Fruit fly (Drosophila melanogaster): ENCODE measurements around the gene kraken.

The kraken gene

dm6 chr2L:841708-842107 is 10.9 kb upstream of the kraken start:
- TF ChIP-seq Hr96 (GFP tag; optimal IDR thresholded peaks at IDR 0.05), result peak; percentile 66
- peak; percentile 13 for TF ChIP-seq Clk (GFP tag; optimal IDR thresholded peaks at IDR 0.05)
- TF ChIP-seq CG12768 (GFP tag; optimal IDR thresholded peaks at IDR 0.05), result peak; percentile 81
- peak; percentile 49 for TF ChIP-seq CG11617 (GFP tag; optimal IDR thresholded peaks at IDR 0.05)
- peak; percentile 82 for TF ChIP-seq CG7045 (GFP tag; optimal IDR thresholded peaks at IDR 0.05)
- peak; percentile 54 for TF ChIP-seq CG33017 (tag; optimal IDR thresholded peaks at IDR 0.05)
- no peak for TF ChIP-seq cic (GFP tag; optimal IDR thresholded peaks at IDR 0.05)
- no peak for TF ChIP-seq CG5204 (GFP tag; optimal IDR thresholded peaks at IDR 0.05)
- no peak for TF ChIP-seq ovo (GFP tag; optimal IDR thresholded peaks at IDR 0.05)
- no peak for TF ChIP-seq cnc (optimal IDR thresholded peaks at IDR 0.05)
- TF ChIP-seq bab1 (GFP tag; optimal IDR thresholded peaks at IDR 0.05), result peak; percentile 93
- TF ChIP-seq Crg-1 (GFP tag; optimal IDR thresholded peaks at IDR 0.05), result no peak
- TF ChIP-seq toe (GFP tag; optimal IDR thresholded peaks at IDR 0.05), result peak; percentile 18
- peak; percentile 98 for TF ChIP-seq tj (GFP tag; optimal IDR thresholded peaks at IDR 0.05)
- TF ChIP-seq Mnt (GFP tag; optimal IDR thresholded peaks at IDR 0.05), result no peak
- no peak for TF ChIP-seq kay (GFP tag; ENCODE audit: borderline replicate concordance)
- peak; percentile 50 for TF ChIP-seq CG1620 (GFP tag; optimal IDR thresholded peaks at IDR 0.05)
- peak; percentile 72 for TF ChIP-seq CG7101 (tag; optimal IDR thresholded peaks at IDR 0.05)
- TF ChIP-seq CG14711 (tag; optimal IDR thresholded peaks at IDR 0.05), result peak; percentile 78
- peak; percentile 64 for TF ChIP-seq pad (GFP tag; optimal IDR thresholded peaks at IDR 0.05)

dm6 chr2L:842873-843272 is 9.7 kb upstream of the kraken start:
- TF ChIP-seq CG5204 (GFP tag; optimal IDR thresholded peaks at IDR 0.05), result no peak
- peak; percentile 57 for TF ChIP-seq tj (GFP tag; optimal IDR thresholded peaks at IDR 0.05)
- no peak for TF ChIP-seq pad (GFP tag; optimal IDR thresholded peaks at IDR 0.05)
- no peak for TF ChIP-seq cnc (optimal IDR thresholded peaks at IDR 0.05)

- no peak for TF ChIP-seq Mnt (GFP tag; optimal IDR thresholded peaks at IDR 0.05)
- no peak for TF ChIP-seq CG7045 (GFP tag; optimal IDR thresholded peaks at IDR 0.05)
- peak; percentile 15 for TF ChIP-seq Crg-1 (GFP tag; optimal IDR thresholded peaks at IDR 0.05)
- peak; percentile 39 for TF ChIP-seq CG11617 (GFP tag; optimal IDR thresholded peaks at IDR 0.05)
These were observed 9.3 kb upstream of the kraken start for dm6 chr2L:843301-843700.

- TF ChIP-seq CG33017 (tag; optimal IDR thresholded peaks at IDR 0.05) (peak; percentile 60), CG7045 (GFP tag; optimal IDR thresholded peaks at IDR 0.05) (peak; percentile 35), CG11617 (GFP tag; optimal IDR thresholded peaks at IDR 0.05) (peak; percentile 13), tj (GFP tag; optimal IDR thresholded peaks at IDR 0.05) (peak; percentile 100), kay (GFP tag; ENCODE audit: borderline replicate concordance) (no peak), bab1 (GFP tag; optimal IDR thresholded peaks at IDR 0.05) (peak; percentile 65), CG7101 (tag; optimal IDR thresholded peaks at IDR 0.05) (peak; percentile 68), CG12768 (GFP tag; optimal IDR thresholded peaks at IDR 0.05) (peak; percentile 71), Clk (GFP tag; optimal IDR thresholded peaks at IDR 0.05) (no peak), CG1620 (GFP tag; optimal IDR thresholded peaks at IDR 0.05) (no peak), CG14711 (tag; optimal IDR thresholded peaks at IDR 0.05) (peak; percentile 43)
These were observed 8.4 kb upstream of the kraken start for dm6 chr2L:843850-844791.

dm6 chr2L:845341-846004 is 7.1 kb upstream of the kraken start:
- TF ChIP-seq CG12768 (GFP tag; optimal IDR thresholded peaks at IDR 0.05) (peak; percentile 33), CG11617 (GFP tag; optimal IDR thresholded peaks at IDR 0.05) (no peak), cic (GFP tag; optimal IDR thresholded peaks at IDR 0.05) (no peak), cnc (optimal IDR thresholded peaks at IDR 0.05) (no peak), bab1 (GFP tag; optimal IDR thresholded peaks at IDR 0.05) (no peak), CG5204 (GFP tag; optimal IDR thresholded peaks at IDR 0.05) (peak; percentile 21), ovo (GFP tag; optimal IDR thresholded peaks at IDR 0.05) (peak; percentile 28), CG33017 (tag; optimal IDR thresholded peaks at IDR 0.05) (peak; percentile 58), kay (GFP tag; ENCODE audit: borderline replicate concordance) (no peak), CG1620 (GFP tag; optimal IDR thresholded peaks at IDR 0.05) (no peak), Clk (GFP tag; optimal IDR thresholded peaks at IDR 0.05) (peak; percentile 11), Hr96 (GFP tag; optimal IDR thresholded peaks at IDR 0.05) (peak; percentile 11), toe (GFP tag; optimal IDR thresholded peaks at IDR 0.05) (peak; percentile 36), Crg-1 (GFP tag; optimal IDR thresholded peaks at IDR 0.05) (no peak), Mnt (GFP tag; optimal IDR thresholded peaks at IDR 0.05) (no peak), CG14711 (tag; optimal IDR thresholded peaks at IDR 0.05) (peak; percentile 62), tj (GFP tag; optimal IDR thresholded peaks at IDR 0.05) (no peak), CG7101 (tag; optimal IDR thresholded peaks at IDR 0.05) (peak; percentile 58), CG7045 (GFP tag; optimal IDR thresholded peaks at IDR 0.05) (peak; percentile 67), pad (GFP tag; optimal IDR thresholded peaks at IDR 0.05) (no peak)

Measured in whole organism, adult.